Worm (Caenorhabditis elegans) whole organism, L4/young adult: ENCODE measurements around the gene Y71H2AM.1.

Source experiments
- W03F9.2 ChIP-seq: fragments of 150-350 bp; optimal IDR thresholded peaks from 2 replicates; lab custom pipeline; 2014; ENCODE audit warnings: missing biosample characterization, missing genetic modification characterization
- him-1 ChIP-seq: sonication (generic microtip); optimal IDR thresholded peaks from 2 replicates; lab custom pipeline; 2016; ENCODE audit warnings: missing genotype, missing genetic modification reagents, missing genetic modification characterization, missing compliant biosample characterization

ce11 chrIII:2881117-2881516 is 54.2 kb downstream of the Y71H2AM.1 start:
- TF ChIP-seq him-1 (tag; lab: Kevin White, UChicago) (no peak), W03F9.2 (tag; lab: Kevin White, UChicago) (no peak)
